Fruit fly (Drosophila melanogaster) whole organism, embryonic: ENCODE measurements around the gene CG15473.
A peak's percentile ranks its signal among the peaks of the same experiment; 100 is the strongest.

Experiments
- Blimp-1 ChIP-seq: fragments of 200-800 bp; sonication (Bioruptor generic); optimal IDR thresholded peaks from 3 replicates; lab custom pipeline; 2018; ENCODE audit warnings: missing biosample characterization, missing genetic modification characterization, mild to moderate bottlenecking, moderate library complexity, missing genetic modification reagents
- Bteb2 ChIP-seq: fragments of 200-800 bp; sonication (Bioruptor generic); optimal IDR thresholded peaks from 2 replicates; lab custom pipeline; 2016; ENCODE audit warnings: missing biosample characterization, missing genetic modification characterization
- CG10321 ChIP-seq: fragments of 200-800 bp; sonication (Bioruptor generic); IDR thresholded peaks from 2 replicates; pipeline ENCODE4 v1.3.6; 2022; ENCODE audit warnings: missing biosample characterization, missing genetic modification characterization
- CG12155 ChIP-seq: fragments of 200-800 bp; sonication (Bioruptor generic); optimal IDR thresholded peaks from 3 replicates; lab custom pipeline; 2016; ENCODE audit warnings: missing biosample characterization, missing genetic modification characterization
- CG15696 ChIP-seq: fragments of 200-800 bp; sonication (Bioruptor generic); optimal IDR thresholded peaks from 2 replicates; lab custom pipeline; 2019; ENCODE audit warnings: missing biosample characterization, mild to moderate bottlenecking, missing genetic modification characterization, moderate library complexity
- CG16779 ChIP-seq: fragments of 200-800 bp; sonication (Bioruptor generic); IDR thresholded peaks from 2 replicates; pipeline ENCODE4 v1.3.6; 2022; ENCODE audit warnings: missing biosample characterization, missing genetic modification characterization
- CG16813 ChIP-seq: fragments of 200-800 bp; sonication (Bioruptor generic); IDR thresholded peaks from 3 replicates; pipeline ENCODE4 v1.3.6; 2022; ENCODE audit warnings: missing biosample characterization, missing genetic modification characterization; ENCODE audit not compliant: partially characterized antibody
- CG1792 ChIP-seq: fragments of 200-800 bp; sonication (Bioruptor generic); optimal IDR thresholded peaks from 2 replicates; lab custom pipeline; 2016; ENCODE audit warnings: missing biosample characterization, missing genetic modification characterization
- CG1832 ChIP-seq: fragments of 200-800 bp; sonication (Bioruptor generic); optimal IDR thresholded peaks from 2 replicates; lab custom pipeline; 2017; ENCODE audit warnings: missing biosample characterization, mild to moderate bottlenecking, missing genetic modification characterization, inconsistent platforms
- CG18764 ChIP-seq: fragments of 200-800 bp; sonication (Bioruptor generic); optimal IDR thresholded peaks from 3 replicates; lab custom pipeline; 2016; ENCODE audit warnings: missing biosample characterization, missing genetic modification characterization
- CG32772 ChIP-seq: fragments of 200-800 bp; sonication (Bioruptor generic); IDR thresholded peaks from 2 replicates; pipeline ENCODE4 v1.3.6; 2022; ENCODE audit warnings: missing biosample characterization, missing genetic modification characterization
- CG33557 ChIP-seq: fragments of 200-800 bp; sonication (Bioruptor generic); optimal IDR thresholded peaks from 2 replicates; lab custom pipeline; 2019; ENCODE audit warnings: missing biosample characterization, mild to moderate bottlenecking, missing genetic modification characterization, moderate library complexity
- CG3726 ChIP-seq: fragments of 200-800 bp; sonication (Bioruptor generic); IDR thresholded peaks from 3 replicates; pipeline ENCODE4, ENCODE4 v1.3.6; 2022; ENCODE audit warnings: missing biosample characterization, missing genetic modification characterization
- CG3995 ChIP-seq: fragments of 200-800 bp; sonication (Bioruptor generic); optimal IDR thresholded peaks from 3 replicates; lab custom pipeline; 2016; ENCODE audit warnings: missing biosample characterization, missing genetic modification characterization
- CG43689 ChIP-seq: fragments of 200-800 bp; sonication (Bioruptor generic); IDR thresholded peaks from 2 replicates; pipeline ENCODE4 v1.3.6; 2022; ENCODE audit warnings: missing biosample characterization, missing genetic modification characterization
- CG4424 ChIP-seq: fragments of 200-800 bp; sonication (Bioruptor generic); optimal IDR thresholded peaks from 3 replicates; lab custom pipeline; 2016; ENCODE audit warnings: missing biosample characterization, missing genetic modification characterization
- CG6254 ChIP-seq: fragments of 200-800 bp; sonication (Bioruptor generic); optimal IDR thresholded peaks from 3 replicates; lab custom pipeline; 2017; ENCODE audit warnings: mild to moderate bottlenecking, missing biosample characterization, missing genetic modification reagents, missing genetic modification characterization
- CG7372 ChIP-seq: fragments of 200-800 bp; sonication (Bioruptor generic); IDR thresholded peaks from 2 replicates; pipeline ENCODE4 v1.3.6; 2022; ENCODE audit warnings: missing biosample characterization, missing genetic modification characterization
- CG8290 ChIP-seq, 3 experiments: fragments of 200-800 bp; sonication (Bioruptor generic); optimal IDR thresholded peaks; 2 replicates each; lab custom pipeline; 2016 to 2019; ENCODE audit warnings: missing biosample characterization in 3 of 3, missing genetic modification characterization in 3 of 3, mild to moderate bottlenecking in 2 of 3, moderate library complexity in 1 of 3
- CG9797 ChIP-seq: fragments of 200-800 bp; sonication (Bioruptor generic); optimal IDR thresholded peaks from 3 replicates; lab custom pipeline; 2018; ENCODE audit warnings: missing biosample characterization, mild to moderate bottlenecking, missing genetic modification characterization
- CG9817 ChIP-seq: fragments of 200-800 bp; sonication (Bioruptor generic); optimal IDR thresholded peaks from 2 replicates; lab custom pipeline; 2018; ENCODE audit warnings: missing biosample characterization, mild to moderate bottlenecking, missing genetic modification characterization, moderate library complexity
- CHES-1-like ChIP-seq: fragments of 200-800 bp; sonication (Bioruptor generic); optimal IDR thresholded peaks from 2 replicates; lab custom pipeline; 2016; ENCODE audit warnings: missing biosample characterization, missing genetic modification characterization
- Camta ChIP-seq: fragments of 200-800 bp; sonication (Bioruptor generic); optimal IDR thresholded peaks from 2 replicates; lab custom pipeline; 2016; ENCODE audit warnings: missing biosample characterization, missing genetic modification characterization
- CkIIα-i1 ChIP-seq: fragments of 200-800 bp; sonication (Bioruptor generic); IDR thresholded peaks from 2 replicates; pipeline ENCODE4 v1.3.6; 2022; ENCODE audit warnings: missing biosample characterization, missing genetic modification characterization
- Deaf1 ChIP-seq: fragments of 200-800 bp; optimal IDR thresholded peaks from 3 replicates; lab custom pipeline; 2019; ENCODE audit warnings: missing biosample characterization, mild to moderate bottlenecking, missing genetic modification characterization, moderate library complexity
- Dll ChIP-seq: fragments of 200-800 bp; sonication (Bioruptor generic); IDR thresholded peaks from 4 replicates; pipeline ENCODE4 v1.3.6; 2022; ENCODE audit warnings: missing biosample characterization, missing genetic modification characterization; ENCODE audit not compliant: partially characterized antibody
- Hr3 ChIP-seq: fragments of 200-800 bp; sonication (Bioruptor generic); optimal IDR thresholded peaks from 3 replicates; lab custom pipeline; 2016; ENCODE audit warnings: missing biosample characterization, missing genetic modification characterization
- NfI ChIP-seq: fragments of 200-800 bp; sonication (Bioruptor generic); optimal IDR thresholded peaks from 3 replicates; lab custom pipeline; 2018; ENCODE audit warnings: missing biosample characterization, mild to moderate bottlenecking, missing genetic modification characterization, moderate library complexity
- Optix ChIP-seq: fragments of 200-800 bp; sonication (Bioruptor generic); IDR thresholded peaks from 3 replicates; pipeline ENCODE4 v1.3.6; 2022; ENCODE audit warnings: missing biosample characterization, missing genetic modification characterization
- PHDP ChIP-seq: fragments of 200-800 bp; sonication (Bioruptor generic); optimal IDR thresholded peaks from 3 replicates; lab custom pipeline; 2018; ENCODE audit warnings: missing biosample characterization, mild to moderate bottlenecking, missing genetic modification characterization, moderate library complexity
- Vsx1 ChIP-seq: fragments of 200-800 bp; sonication (Bioruptor generic); optimal IDR thresholded peaks from 2 replicates; lab custom pipeline; 2017; ENCODE audit warnings: missing biosample characterization, mild to moderate bottlenecking, missing genetic modification characterization, missing genetic modification reagents
- amos ChIP-seq: fragments of 200-800 bp; sonication (Bioruptor generic); IDR thresholded peaks from 2 replicates; pipeline ENCODE4 v1.3.6; 2022; ENCODE audit warnings: missing biosample characterization, missing genetic modification characterization; ENCODE audit not compliant: partially characterized antibody
- ase ChIP-seq: fragments of 200-800 bp; sonication (Bioruptor generic); IDR thresholded peaks from 3 replicates; pipeline ENCODE4 v1.3.6; 2022; ENCODE audit warnings: missing biosample characterization, missing genetic modification characterization
- bcd ChIP-seq: fragments of 200-800 bp; sonication (Bioruptor generic); optimal IDR thresholded peaks from 2 replicates; lab custom pipeline; 2017; ENCODE audit warnings: missing biosample characterization, mild to moderate bottlenecking, missing genetic modification characterization
- bigmax ChIP-seq: fragments of 200-800 bp; sonication (Bioruptor generic); optimal IDR thresholded peaks from 2 replicates; lab custom pipeline; 2018; ENCODE audit warnings: missing biosample characterization, mild to moderate bottlenecking, missing genetic modification characterization
- bowl ChIP-seq: fragments of 200-800 bp; sonication (Bioruptor generic); IDR thresholded peaks from 2 replicates; pipeline ENCODE4 v1.3.6; 2022; ENCODE audit warnings: missing biosample characterization, missing genetic modification characterization
- cato ChIP-seq: fragments of 200-800 bp; sonication (Bioruptor generic); optimal IDR thresholded peaks from 2 replicates; lab custom pipeline; 2016; ENCODE audit warnings: missing biosample characterization, missing genetic modification characterization, borderline replicate concordance
- chinmo ChIP-seq: fragments of 200-800 bp; sonication (Bioruptor generic); IDR thresholded peaks from 4 replicates; pipeline ENCODE4 v1.3.6; 2022; ENCODE audit warnings: missing biosample characterization, missing genetic modification characterization; ENCODE audit not compliant: partially characterized antibody
- danr ChIP-seq: fragments of 200-800 bp; sonication (Bioruptor generic); IDR thresholded peaks from 2 replicates; pipeline ENCODE4 v1.3.6; 2022; ENCODE audit warnings: missing biosample characterization, missing genetic modification characterization
- dati ChIP-seq: fragments of 200-800 bp; sonication (Bioruptor generic); IDR thresholded peaks from 2 replicates; pipeline ENCODE4 v1.3.6; 2022; ENCODE audit warnings: missing biosample characterization, missing genetic modification characterization
- esg ChIP-seq: fragments of 200-800 bp; sonication (Bioruptor generic); conservative IDR thresholded peaks from 2 replicates; pipeline ENCODE4 v1.3.6; 2022; ENCODE audit warnings: missing biosample characterization, missing genetic modification characterization
- fd96Cb ChIP-seq: fragments of 200-800 bp; sonication (Bioruptor generic); optimal IDR thresholded peaks from 2 replicates; lab custom pipeline; 2018; ENCODE audit warnings: missing biosample characterization, mild to moderate bottlenecking, missing genetic modification characterization, moderate library complexity
- insv ChIP-seq, 2 experiments: fragments of 200-800 bp; sonication (Bioruptor generic); optimal IDR thresholded peaks; 3 replicates each; lab custom pipeline; 2016 to 2018; ENCODE audit warnings: missing biosample characterization in 2 of 2, missing genetic modification characterization in 2 of 2
- lola ChIP-seq, 3 experiments: fragments of >200 bp in 2 of 3; fragments of 200-800 bp in 1 of 3; sonication (Bioruptor generic) in 1 of 3; optimal IDR thresholded peaks; 2 replicates each; lab custom pipeline; 2017 to 2019; ENCODE audit warnings: missing biosample characterization in 3 of 3, missing genetic modification characterization in 3 of 3, mild to moderate bottlenecking in 1 of 3, moderate library complexity in 1 of 3
- pb ChIP-seq: fragments of 200-800 bp; sonication (Bioruptor generic); optimal IDR thresholded peaks from 3 replicates; lab custom pipeline; 2016; ENCODE audit warnings: missing biosample characterization, missing genetic modification characterization
- peb ChIP-seq: fragments of 200-800 bp; sonication (Bioruptor generic); IDR thresholded peaks from 2 replicates; pipeline ENCODE4 v1.3.6; 2022; ENCODE audit warnings: missing biosample characterization, missing genetic modification characterization
- yki ChIP-seq: fragments of >200 bp; optimal IDR thresholded peaks from 3 replicates; lab custom pipeline; 2018
- zen2 ChIP-seq: fragments of 200-800 bp; sonication (Bioruptor generic); IDR thresholded peaks from 3 replicates; pipeline ENCODE4 v1.3.6; 2022; ENCODE audit warnings: missing biosample characterization, missing genetic modification characterization; ENCODE audit not compliant: partially characterized antibody

CG15473 gene

DNA sequence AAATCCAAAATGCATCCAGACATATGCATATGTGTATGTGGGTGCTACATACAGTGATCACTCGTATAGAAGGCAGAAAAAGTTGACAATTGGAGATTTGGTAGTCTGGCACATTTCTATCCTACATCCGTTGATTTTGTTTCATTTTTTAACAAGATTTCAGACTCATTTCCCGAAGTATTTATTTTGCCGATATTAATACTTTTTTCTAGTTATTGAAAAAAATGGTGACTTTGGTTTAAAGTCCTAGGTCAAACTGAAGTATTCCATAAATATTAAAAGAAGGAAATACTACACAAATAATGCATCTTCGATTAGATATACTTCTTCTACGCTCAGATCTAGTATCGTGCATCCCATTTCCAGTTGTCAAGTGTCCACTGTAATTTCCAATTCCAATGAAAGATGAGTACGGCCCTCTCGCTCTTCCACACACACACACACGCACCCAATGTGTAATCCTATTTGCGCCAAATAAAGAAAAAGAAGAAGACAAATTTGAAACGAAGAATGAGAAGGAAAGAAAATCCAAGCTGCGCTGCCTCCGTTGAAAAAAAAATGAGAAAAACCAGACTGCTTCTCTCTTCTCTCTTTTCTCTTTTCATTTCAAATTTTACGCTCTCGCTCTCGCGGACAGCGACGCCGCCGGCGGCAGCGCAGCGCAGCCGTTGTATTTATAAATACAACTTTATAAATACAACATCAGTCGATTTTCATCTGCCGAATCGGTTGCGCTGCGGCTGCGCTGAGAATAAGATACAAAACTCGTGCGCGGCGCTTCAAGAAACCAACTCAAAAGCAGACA is 37.2 kb downstream of the CG15473 start, which contains the start of gene peb (continued):
- TF ChIP-seq CG8290 (GFP tag; optimal IDR thresholded peaks at IDR 0.05; lab: Kevin White, UChicago): peak; percentile 68
- no peak for TF ChIP-seq CG8290 (tag; optimal IDR thresholded peaks at IDR 0.05; lab: Kevin White, UChicago)
- peak; percentile 67 for TF ChIP-seq CG4424 (GFP tag; lab: Kevin White, UChicago)
- 0 out of 2 replicates have a peak, but pooled peaks have one; percentile 11 for TF ChIP-seq CG7372 (GFP tag; lab: Robert Waterston, UW)
- TF ChIP-seq bcd: peak; percentile 49
- TF ChIP-seq CG43689 (GFP tag; lab: Robert Waterston, UW): no peak
- no peak for TF ChIP-seq CG3995 (GFP tag; lab: Kevin White, UChicago)
- TF ChIP-seq insv (GFP tag; optimal IDR thresholded peaks at IDR 0.05; lab: Kevin White, UChicago): no peak
- no peak for TF ChIP-seq CHES-1-like
- peak; percentile 72 for TF ChIP-seq Camta
- TF ChIP-seq CG1832 (GFP tag; lab: Kevin White, UChicago): peak; percentile 51
- peak; percentile 38 for TF ChIP-seq Hr3 (GFP tag; lab: Kevin White, UChicago)
- no peak for TF ChIP-seq CG18764 (GFP tag; lab: Kevin White, UChicago)
- TF ChIP-seq chinmo (GFP tag; lab: Robert Waterston, UW): peak; percentile 58; the same call in 1 of the 4 replicates
- peak; percentile 45 for TF ChIP-seq esg
- no peak for TF ChIP-seq CG9797 (GFP tag; lab: Kevin White, UChicago)
- peak; percentile 55 for TF ChIP-seq fd96Cb (tag; lab: Kevin White, UChicago)
- TF ChIP-seq CG3726 (GFP tag; lab: Robert Waterston, UW): no peak
- peak; percentile 47 for TF ChIP-seq CG6254 (GFP tag; lab: Kevin White, UChicago)
- TF ChIP-seq cato: peak; percentile 26
- no peak for TF ChIP-seq Vsx1 (GFP tag; lab: Kevin White, UChicago)
- no peak for TF ChIP-seq Bteb2 (GFP tag; lab: Kevin White, UChicago)
- no peak for TF ChIP-seq CG16813 (GFP tag; lab: Robert Waterston, UW)
- peak; percentile 39; the same call in 2 of the 4 replicates for TF ChIP-seq Dll (GFP tag; lab: Robert Waterston, UW)
- TF ChIP-seq CG10321 (GFP tag; lab: Robert Waterston, UW): no peak; the same call in 1 of the 2 replicates
- TF ChIP-seq CG1792: no peak
- TF ChIP-seq CG9817 (tag; lab: Kevin White, UChicago): no peak
- no peak for TF ChIP-seq Deaf1 (tag; lab: Kevin White, UChicago)
- TF ChIP-seq CG15696 (tag; lab: Kevin White, UChicago): peak; percentile 76
- peak; percentile 33 for TF ChIP-seq pb (GFP tag; lab: Kevin White, UChicago)
- no peak for TF ChIP-seq bigmax (GFP tag; lab: Kevin White, UChicago)
- TF ChIP-seq CG16779 (GFP tag; lab: Robert Waterston, UW): no peak
- no peak for TF ChIP-seq PHDP (tag; lab: Kevin White, UChicago)
- no peak; the same call in 2 of the 3 replicates for TF ChIP-seq Optix (GFP tag; lab: Robert Waterston, UW)
- no peak for TF ChIP-seq CkIIα-i1 (GFP tag; lab: Robert Waterston, UW)
- TF ChIP-seq peb (GFP tag; lab: Robert Waterston, UW): peak; percentile 71
- 0 out of 2 replicates have a peak, but pooled peaks have one; percentile 13 for TF ChIP-seq danr (GFP tag; lab: Robert Waterston, UW)
- TF ChIP-seq NfI (GFP tag; lab: Kevin White, UChicago): no peak
- TF ChIP-seq CG12155 (GFP tag; lab: Kevin White, UChicago): peak; percentile 14
- TF ChIP-seq lola (GFP tag; optimal IDR thresholded peaks at IDR 0.05; lab: Kevin White, UChicago): peak in 1 of 3 experiments; percentile 83
- peak; percentile 71 for TF ChIP-seq CG33557 (GFP tag; lab: Kevin White, UChicago)
- TF ChIP-seq zen2 (GFP tag; lab: Robert Waterston, UW): peak; percentile 71; the same call in 2 of the 3 replicates
- no peak for TF ChIP-seq dati (GFP tag; lab: Robert Waterston, UW)
- TF ChIP-seq amos: no peak
- TF ChIP-seq ase (GFP tag; lab: Robert Waterston, UW): no peak
- no peak for TF ChIP-seq CG32772
- no peak for TF ChIP-seq yki (lab: Kevin White, UChicago)
- no peak for TF ChIP-seq bowl (GFP tag; lab: Robert Waterston, UW)
- TF ChIP-seq Blimp-1 (GFP tag; lab: Kevin White, UChicago): peak; percentile 31
